Worm (Caenorhabditis elegans): Measurements from ENCODE around the gene C23F12.4.

C23F12.4 gene

ce11 chrX:9417326-9417725, 30.2 kb downstream of the C23F12.4 start:
- TF ChIP-seq zfh-2 (GFP tag; conservative IDR thresholded peaks at IDR 0.05): no peak
- TF ChIP-seq F49E8.2 (tag; optimal IDR thresholded peaks at IDR 0.05; ENCODE audit: insufficient read depth): no peak
- no peak for TF ChIP-seq nfya-2 (GFP tag; IDR thresholded peaks at IDR 0.05)
- TF ChIP-seq madf-6 (GFP tag; IDR thresholded peaks at IDR 0.05): no peak
- TF ChIP-seq unc-62 (GFP tag; optimal IDR thresholded peaks at IDR 0.05): no peak
- TF ChIP-seq lag-1 (GFP tag; IDR thresholded peaks at IDR 0.05): no peak
- TF ChIP-seq ztf-3 (GFP tag; optimal IDR thresholded peaks at IDR 0.05): no peak
- TF ChIP-seq gei-17 (GFP tag; optimal IDR thresholded peaks at IDR 0.05): no peak
- TF ChIP-seq snpc-4 (GFP tag; optimal IDR thresholded peaks at IDR 0.05): no peak
- no peak for TF ChIP-seq snpc-4 (tag; optimal IDR thresholded peaks at IDR 0.05)
- no peak for TF ChIP-seq mxl-1 (tag; optimal IDR thresholded peaks at IDR 0.05)
- TF ChIP-seq let-607 (tag; optimal IDR thresholded peaks at IDR 0.05): no peak
- no peak for TF ChIP-seq madf-10 (tag; optimal IDR thresholded peaks at IDR 0.05)
- TF ChIP-seq madf-3 (GFP tag; IDR thresholded peaks at IDR 0.05): no peak
- no peak for TF ChIP-seq Y53F4B.3 (GFP tag; IDR thresholded peaks at IDR 0.05)
- no peak for TF ChIP-seq F33H1.4 (GFP tag; IDR thresholded peaks at IDR 0.05)
- no peak for TF ChIP-seq lin-35 (GFP tag; optimal IDR thresholded peaks at IDR 0.05)

- TF ChIP-seq ztf-28 (GFP tag; IDR thresholded peaks at IDR 0.05): no peak
- no peak for TF ChIP-seq let-607 (tag; optimal IDR thresholded peaks at IDR 0.05)
- TF ChIP-seq ceh-91 (GFP tag; IDR thresholded peaks at IDR 0.05): no peak
- TF ChIP-seq attf-5 (GFP tag; optimal IDR thresholded peaks at IDR 0.05): no peak
- no peak for TF ChIP-seq nhr-80 (tag; optimal IDR thresholded peaks at IDR 0.05)
- no peak for TF ChIP-seq pbrm-1 (GFP tag; IDR thresholded peaks at IDR 0.05)
- no peak for TF ChIP-seq bed-1 (GFP tag; IDR thresholded peaks at IDR 0.05)
- TF ChIP-seq Y79H2A.3 (GFP tag; conservative IDR thresholded peaks at IDR 0.05): no peak
These were observed 30.8 kb downstream of the C23F12.4 start for ce11 chrX:9417948-9418347.

ce11 chrX:9428059-9428458, 40.9 kb downstream of the C23F12.4 start, which contains the start of gene B0272.4:
Gene B0272.4 (plus strand): TSS chrX:9428431.
- TF ChIP-seq pbrm-1 (GFP tag; IDR thresholded peaks at IDR 0.05) (no peak), lin-35 (GFP tag; optimal IDR thresholded peaks at IDR 0.05) (no peak), F33H1.4 (GFP tag; IDR thresholded peaks at IDR 0.05) (no peak), F10E7.11 (tag; optimal IDR thresholded peaks at IDR 0.05) (no peak), nhr-80 (tag; optimal IDR thresholded peaks at IDR 0.05) (peak; percentile 60), mes-4 (tag; optimal IDR thresholded peaks at IDR 0.05) (no peak), atf-7 (tag; optimal IDR thresholded peaks at IDR 0.05) (no peak), B0019.2 (GFP tag; conservative IDR thresholded peaks at IDR 0.05) (no peak)

- TF ChIP-seq snpc-4 (GFP tag; optimal IDR thresholded peaks at IDR 0.05) (no peak), snpc-4 (tag; optimal IDR thresholded peaks at IDR 0.05) (peak in 3 of 4 experiments; percentile 31 to 50 (median 41)), nhr-80 (tag; optimal IDR thresholded peaks at IDR 0.05) (peak; percentile 79), unc-130 (GFP tag; optimal IDR thresholded peaks at IDR 0.05) (no peak), egrh-3 (GFP tag; IDR thresholded peaks at IDR 0.05) (no peak), Y67H2A.10 (GFP tag; conservative IDR thresholded peaks at IDR 0.05) (no peak), let-526 (GFP tag; IDR thresholded peaks at IDR 0.05) (no peak), ztf-22 (GFP tag; optimal IDR thresholded peaks at IDR 0.05) (no peak), let-607 (tag; optimal IDR thresholded peaks at IDR 0.05) (peak in 1 of 2 experiments; percentile 69), snpc-3.4 (tag; optimal IDR thresholded peaks at IDR 0.05) (no peak), chd-7 (tag; optimal IDR thresholded peaks at IDR 0.05) (peak; percentile 46), sptf-2 (GFP tag; optimal IDR thresholded peaks at IDR 0.05) (no peak), F10E7.11 (tag; optimal IDR thresholded peaks at IDR 0.05) (no peak), B0019.2 (GFP tag; conservative IDR thresholded peaks at IDR 0.05) (no peak), madf-6 (GFP tag; IDR thresholded peaks at IDR 0.05) (no peak), pha-4 (tag; optimal IDR thresholded peaks at IDR 0.05) (no peak), B0336.3 (GFP tag; IDR thresholded peaks at IDR 0.05) (peak; percentile 49; the same call in 1 of the 2 replicates), madf-3 (GFP tag; IDR thresholded peaks at IDR 0.05) (no peak), mxl-1 (tag; optimal IDR thresholded peaks at IDR 0.05) (no peak), tbp1 (GFP tag; optimal IDR thresholded peaks at IDR 0.05) (no peak), nhr-179 (tag; optimal IDR thresholded peaks at IDR 0.05) (no peak), C06A6.2 (GFP tag; conservative IDR thresholded peaks at IDR 0.05) (no peak), efl-1 (GFP tag; optimal IDR thresholded peaks at IDR 0.05) (no peak), somi-1 (GFP tag; optimal IDR thresholded peaks at IDR 0.05) (no peak)
These were observed 43.9 kb downstream of the C23F12.4 start, which contains the start of gene B0272.3 for ce11 chrX:9431002-9431482. Gene B0272.3 (plus strand): TSS chrX:9431432.

Measured in whole organism, young adult.